Fruit fly (Drosophila melanogaster) whole organism, prepupa: ENCODE data around the gene CG32219.

ENCODE experiments used
- Blimp-1 ChIP-seq: fragments of 200-800 bp; sonication (Bioruptor generic); optimal IDR thresholded peaks from 3 replicates; lab custom pipeline; 2017; ENCODE audit warnings: missing biosample characterization, missing genetic modification characterization, mild to moderate bottlenecking, moderate library complexity, missing genetic modification reagents
- CG10631 ChIP-seq: fragments of 200-800 bp; sonication (Bioruptor generic); optimal IDR thresholded peaks from 2 replicates; lab custom pipeline; 2016; ENCODE audit warnings: missing biosample characterization, missing genetic modification characterization
- CG11294 ChIP-seq: fragments of 200-800 bp; sonication (Bioruptor generic); IDR thresholded peaks from 2 replicates; pipeline ENCODE4 v1.3.6; 2022; ENCODE audit warnings: missing biosample characterization, missing genetic modification characterization
- CG11762 ChIP-seq: fragments of 200-800 bp; sonication (Bioruptor generic); optimal IDR thresholded peaks from 3 replicates; lab custom pipeline; 2016; ENCODE audit warnings: missing biosample characterization, missing genetic modification characterization; ENCODE audit not compliant: insufficient read depth
- CG11902 ChIP-seq: fragments of 200-800 bp; sonication (Bioruptor generic); optimal IDR thresholded peaks from 3 replicates; lab custom pipeline; 2016; ENCODE audit warnings: missing biosample characterization, missing genetic modification characterization
- CG1621 ChIP-seq: fragments of 200-800 bp; sonication (Bioruptor generic); optimal IDR thresholded peaks from 3 replicates; lab custom pipeline; 2018; ENCODE audit warnings: missing biosample characterization, mild to moderate bottlenecking, missing genetic modification characterization
- CG16779 ChIP-seq: fragments of 200-800 bp; sonication (Bioruptor generic); optimal IDR thresholded peaks from 3 replicates; lab custom pipeline; 2017; ENCODE audit warnings: missing biosample characterization, mild to moderate bottlenecking, missing genetic modification characterization
- CG3032 ChIP-seq: fragments of 200-800 bp; optimal IDR thresholded peaks from 2 replicates; lab custom pipeline; 2019; ENCODE audit warnings: missing biosample characterization, mild to moderate bottlenecking, missing genetic modification characterization, moderate library complexity
- CG31627 ChIP-seq: fragments of 200-800 bp; sonication (Bioruptor generic); optimal IDR thresholded peaks from 3 replicates; lab custom pipeline; 2016; ENCODE audit warnings: missing biosample characterization, missing genetic modification characterization
- CG34406 ChIP-seq: fragments of 200-800 bp; sonication (Bioruptor generic); optimal IDR thresholded peaks from 3 replicates; lab custom pipeline; 2016; ENCODE audit warnings: missing biosample characterization, missing genetic modification characterization
- CG6792 ChIP-seq: fragments of 200-800 bp; sonication (Bioruptor generic); optimal IDR thresholded peaks from 3 replicates; lab custom pipeline; 2016; ENCODE audit warnings: missing biosample characterization, missing genetic modification characterization
- CG6808 ChIP-seq: fragments of 200-800 bp; sonication (Bioruptor generic); optimal IDR thresholded peaks from 3 replicates; lab custom pipeline; 2017; ENCODE audit warnings: missing biosample characterization, missing genetic modification characterization, mild to moderate bottlenecking, moderate library complexity, missing genetic modification reagents
- CG7368 ChIP-seq: fragments of 200-800 bp; sonication (Bioruptor generic); optimal IDR thresholded peaks from 3 replicates; lab custom pipeline; 2016; ENCODE audit warnings: missing biosample characterization, missing genetic modification characterization
- CG8119 ChIP-seq: fragments of 200-800 bp; sonication (Bioruptor generic); IDR thresholded peaks from 3 replicates; pipeline ENCODE4 v1.3.6; 2022; ENCODE audit warnings: missing biosample characterization, missing genetic modification characterization
- CG8319 ChIP-seq: fragments of 200-800 bp; sonication (Bioruptor generic); optimal IDR thresholded peaks from 3 replicates; lab custom pipeline; 2016; ENCODE audit warnings: missing biosample characterization, missing genetic modification characterization
- CG9139 ChIP-seq: fragments of 200-800 bp; sonication (Bioruptor generic); optimal IDR thresholded peaks from 3 replicates; lab custom pipeline; 2017; ENCODE audit warnings: missing biosample characterization, mild to moderate bottlenecking, missing genetic modification characterization
- Eip78C ChIP-seq: fragments of 200-800 bp; sonication (Bioruptor generic); peaks from one replicate; lab custom pipeline; 2016; ENCODE audit warnings: missing biosample characterization, missing genetic modification characterization
- Eip93F ChIP-seq: fragments of 200-800 bp; sonication (Bioruptor generic); optimal IDR thresholded peaks from 2 replicates; lab custom pipeline; 2016; ENCODE audit warnings: missing biosample characterization, mild to moderate bottlenecking, missing genetic modification characterization
- Ets21C ChIP-seq: fragments of 200-800 bp; sonication (Bioruptor generic); optimal IDR thresholded peaks from 3 replicates; lab custom pipeline; 2016; ENCODE audit warnings: missing biosample characterization, missing genetic modification characterization
- Ets96B ChIP-seq: fragments of 200-800 bp; optimal IDR thresholded peaks from 2 replicates; lab custom pipeline; 2019; ENCODE audit warnings: missing biosample characterization, mild to moderate bottlenecking, missing genetic modification characterization, moderate library complexity
- Hr4 ChIP-seq: fragments of 200-800 bp; sonication (Bioruptor generic); optimal IDR thresholded peaks from 3 replicates; lab custom pipeline; 2016; ENCODE audit warnings: missing biosample characterization, missing genetic modification characterization
- Lpt ChIP-seq: fragments of 200-800 bp; sonication (Bioruptor generic); optimal IDR thresholded peaks from 3 replicates; lab custom pipeline; 2016; ENCODE audit warnings: missing biosample characterization, missing genetic modification characterization
- Smox ChIP-seq: fragments of 200-800 bp; sonication (Bioruptor generic); optimal IDR thresholded peaks from 3 replicates; lab custom pipeline; 2016; ENCODE audit warnings: missing biosample characterization, missing genetic modification characterization
- Sox102F ChIP-seq: fragments of 200-800 bp; sonication (Bioruptor generic); optimal IDR thresholded peaks from 2 replicates; lab custom pipeline; 2016; ENCODE audit warnings: missing biosample characterization, mild to moderate bottlenecking, missing genetic modification characterization
- Sox14 ChIP-seq: fragments of 200-800 bp; sonication (Bioruptor generic); optimal IDR thresholded peaks from 3 replicates; lab custom pipeline; 2016; ENCODE audit warnings: missing biosample characterization, missing genetic modification characterization
- achi ChIP-seq: fragments of 200-800 bp; sonication (Bioruptor generic); optimal IDR thresholded peaks from 3 replicates; lab custom pipeline; 2016; ENCODE audit warnings: missing biosample characterization, missing genetic modification characterization
- acj6 ChIP-seq: fragments of 200-800 bp; sonication (Bioruptor generic); optimal IDR thresholded peaks from 3 replicates; lab custom pipeline; 2016; ENCODE audit warnings: missing biosample characterization, missing genetic modification characterization
- cyc ChIP-seq: fragments of 200-800 bp; sonication (Bioruptor generic); optimal IDR thresholded peaks from 3 replicates; lab custom pipeline; 2016; ENCODE audit warnings: missing biosample characterization, missing genetic modification characterization
- dsx ChIP-seq: fragments of 200-800 bp; optimal IDR thresholded peaks from 3 replicates; lab custom pipeline; 2019; ENCODE audit warnings: missing biosample characterization, mild to moderate bottlenecking, missing genetic modification characterization, moderate library complexity; ENCODE audit not compliant: poor library complexity, severe bottlenecking
- fd59A ChIP-seq: fragments of 200-800 bp; sonication (Bioruptor generic); optimal IDR thresholded peaks from 2 replicates; lab custom pipeline; 2017; ENCODE audit warnings: missing biosample characterization, mild to moderate bottlenecking, missing genetic modification characterization, missing genetic modification reagents
- fd85E ChIP-seq: fragments of 200-800 bp; sonication (Bioruptor generic); optimal IDR thresholded peaks from 3 replicates; lab custom pipeline; 2016; ENCODE audit warnings: missing biosample characterization, missing genetic modification characterization
- fkh ChIP-seq: fragments of 200-800 bp; sonication (Bioruptor generic); optimal IDR thresholded peaks from 3 replicates; lab custom pipeline; 2017; ENCODE audit warnings: missing biosample characterization, mild to moderate bottlenecking, missing genetic modification characterization, moderate library complexity
- salr ChIP-seq, 2 experiments: fragments of 200-800 bp; sonication (Bioruptor generic); optimal IDR thresholded peaks; 3 replicates each; lab custom pipeline; 2016 to 2018; ENCODE audit warnings: missing biosample characterization in 2 of 2, missing genetic modification characterization in 2 of 2, mild to moderate bottlenecking in 1 of 2
- topi ChIP-seq: fragments of 200-800 bp; sonication (Bioruptor generic); optimal IDR thresholded peaks from 3 replicates; lab custom pipeline; 2016; ENCODE audit warnings: missing biosample characterization, missing genetic modification characterization
- vri ChIP-seq: fragments of 200-800 bp; sonication (Bioruptor generic); optimal IDR thresholded peaks from 3 replicates; lab custom pipeline; 2016; ENCODE audit warnings: missing biosample characterization, mild to moderate bottlenecking, missing genetic modification characterization

The CG32219 gene

dm6 chr3L:19961805-19962204 lies 10.9 kb upstream of the CG32219 start (continued):
- TF ChIP-seq achi (GFP tag; lab: Kevin White, UChicago) (peak; percentile 36), CG34406 (GFP tag; lab: Kevin White, UChicago) (no peak), CG11294 (GFP tag; lab: Robert Waterston, UW) (no peak), salr (GFP tag; optimal IDR thresholded peaks at IDR 0.05; lab: Kevin White, UChicago) (no peak), CG8319 (no peak), dsx (GFP tag; lab: Kevin White, UChicago) (peak; percentile 20), CG16779 (tag; lab: Kevin White, UChicago) (peak; percentile 8)
- TF ChIP-seq, all 60 proteins: peak for 26

dm6 chr3L:19955699-19956098 lies 4.8 kb upstream of the CG32219 start, which contains the start of gene CG42263:
Gene CG42263, minus strand, starts transcription at chr3L:19955799.
- TF ChIP-seq achi (GFP tag; lab: Kevin White, UChicago), result no peak
- no peak for TF ChIP-seq Smox (GFP tag; lab: Kevin White, UChicago)
- TF ChIP-seq, all 60 proteins: peak for 0

dm6 chr3L:19954426-19954825 lies 3.5 kb upstream of the CG32219 start, which contains the start of gene CG42654:
Gene CG42654, minus strand, starts transcription at chr3L:19954526.
- no peak for TF ChIP-seq fd59A
- TF ChIP-seq CG3032, result no peak
- TF ChIP-seq CG6792 (GFP tag; lab: Kevin White, UChicago), result no peak
- TF ChIP-seq CG8319, result no peak
- no peak for TF ChIP-seq CG8119
- no peak for TF ChIP-seq CG10631 (GFP tag; lab: Kevin White, UChicago)

dm6 chr3L:19953612-19954011 lies 2.7 kb upstream of the CG32219 start, which contains the start of gene CG42655:
Gene CG42655, minus strand, starts transcription at chr3L:19953712.
- TF ChIP-seq topi (GFP tag; lab: Kevin White, UChicago) (no peak), CG7368 (GFP tag; lab: Kevin White, UChicago) (no peak), fkh (GFP tag; lab: Kevin White, UChicago) (no peak), Blimp-1 (GFP tag; lab: Kevin White, UChicago) (no peak), CG34406 (GFP tag; lab: Kevin White, UChicago) (no peak), acj6 (GFP tag; lab: Kevin White, UChicago) (no peak), Ets96B (no peak), Sox102F (GFP tag; lab: Kevin White, UChicago) (no peak), Lpt (no peak)

dm6 chr3L:19952690-19953089 lies 1.8 kb upstream of the CG32219 start, which contains the start of gene CG33710:
Gene CG33710, minus strand, starts transcription at chr3L:19952790.
- TF ChIP-seq CG8319 (no peak), fd59A (no peak), CG3032 (no peak), vri (GFP tag; lab: Kevin White, UChicago) (no peak), CG1621 (no peak), CG6808 (GFP tag; lab: Kevin White, UChicago) (no peak), salr (GFP tag; optimal IDR thresholded peaks at IDR 0.05; lab: Kevin White, UChicago) (no peak), cyc (no peak), Sox14 (GFP tag; lab: Kevin White, UChicago) (no peak), Ets21C (no peak), CG34406 (GFP tag; lab: Kevin White, UChicago) (no peak), dsx (GFP tag; lab: Kevin White, UChicago) (no peak), CG9139 (GFP tag; lab: Kevin White, UChicago) (no peak)

dm6 chr3L:19951868-19952267 lies 933 bp upstream of the CG32219 start, which contains the start of gene CG34258:
Gene CG34258, minus strand, starts transcription at chr3L:19951968.
- TF ChIP-seq fd85E (GFP tag; lab: Kevin White, UChicago), result no peak
- TF ChIP-seq Eip93F, result no peak
- no peak for TF ChIP-seq Eip78C (GFP tag; lab: Kevin White, UChicago)
- TF ChIP-seq CG11902 (GFP tag; lab: Kevin White, UChicago), result no peak
- TF ChIP-seq CG11762 (GFP tag; lab: Kevin White, UChicago), result no peak
- TF ChIP-seq CG31627 (GFP tag; lab: Kevin White, UChicago), result no peak
- TF ChIP-seq Hr4 (GFP tag; lab: Kevin White, UChicago), result no peak
- TF ChIP-seq CG11294 (GFP tag; lab: Robert Waterston, UW), result no peak
